Worm (Caenorhabditis elegans) whole organism, L1 larva: ENCODE data around the gene hsp-1.
A peak's percentile ranks its signal among the peaks of the same experiment; 100 is the strongest.

Experiments used
- C04F5.9 ChIP-seq: sonication (generic microtip); optimal IDR thresholded peaks from 2 replicates; lab custom pipeline; 2016; ENCODE audit warnings: missing genetic modification characterization, missing compliant biosample characterization
- C16A3.4 ChIP-seq: fragments of 150-350 bp; optimal IDR thresholded peaks from 2 replicates; lab custom pipeline; 2014; ENCODE audit warnings: missing biosample characterization, missing genetic modification characterization
- C34B4.2 ChIP-seq: sonication (generic microtip); optimal IDR thresholded peaks from 2 replicates; lab custom pipeline; 2017; ENCODE audit warnings: mild to moderate bottlenecking, missing genetic modification characterization, missing compliant biosample characterization
- alr-1 ChIP-seq: fragments of 200-800 bp; sonication (Bioruptor generic); optimal IDR thresholded peaks from 2 replicates; lab custom pipeline; 2018; ENCODE audit warnings: borderline replicate concordance, mild to moderate bottlenecking, missing genetic modification characterization, missing compliant biosample characterization
- blmp-1 ChIP-seq: fragments of 150-350 bp; optimal IDR thresholded peaks from 2 replicates; lab custom pipeline; 2014; ENCODE audit warnings: missing biosample characterization, missing genetic modification characterization
- ceh-8 ChIP-seq: fragments of 200-800 bp; sonication (Bioruptor generic); optimal IDR thresholded peaks from 2 replicates; lab custom pipeline; 2018; ENCODE audit warnings: mild to moderate bottlenecking, missing genetic modification characterization, moderate library complexity, missing compliant biosample characterization
- ceh-82 ChIP-seq, 3 experiments: fragments of 150-350 bp in 1 of 3; sonication (generic microtip) in 2 of 3; optimal IDR thresholded peaks; 2 replicates each; lab custom pipeline; 2014 to 2017; ENCODE audit warnings: missing biosample characterization in 3 of 3, missing genetic modification characterization in 3 of 3
- ceh-90 ChIP-seq: sonication (generic microtip); optimal IDR thresholded peaks from 2 replicates; lab custom pipeline; 2016; ENCODE audit warnings: missing genetic modification characterization, missing compliant biosample characterization
- ces-1 ChIP-seq: fragments of 150-350 bp; optimal IDR thresholded peaks from 2 replicates; lab custom pipeline; 2014; ENCODE audit warnings: missing biosample characterization, missing genetic modification reagents, missing genetic modification characterization
- dpl-1 ChIP-seq, 3 experiments: fragments of 150-350 bp in 2 of 3; sonication (generic microtip) in 1 of 3; optimal IDR thresholded peaks; 2 replicates each; lab custom pipeline; 2014 to 2017; ENCODE audit warnings: missing biosample characterization in 3 of 3, missing genetic modification characterization in 3 of 3, missing genetic modification reagents in 3 of 3
- dsc-1 ChIP-seq: sonication (generic microtip); optimal IDR thresholded peaks from 2 replicates; lab custom pipeline; 2016; ENCODE audit warnings: mild to moderate bottlenecking, missing genetic modification characterization, missing compliant biosample characterization
- efl-1 ChIP-seq, 4 experiments: fragments of 150-350 bp; optimal IDR thresholded peaks in 3 of 4; peaks in 1 of 4; 1 replicate in 1 of 4; 2 replicates in 3 of 4; lab custom pipeline; 2014; ENCODE audit warnings: missing biosample characterization in 2 of 4, missing genetic modification characterization in 2 of 4, missing genetic modification reagents in 2 of 4
- efl-3 ChIP-seq: fragments of 200-800 bp; sonication (Bioruptor generic); optimal IDR thresholded peaks from 2 replicates; lab custom pipeline; 2018; ENCODE audit warnings: mild to moderate bottlenecking, missing genetic modification characterization, missing compliant biosample characterization
- egl-13 ChIP-seq: sonication (generic microtip); optimal IDR thresholded peaks from 2 replicates; lab custom pipeline; 2016; ENCODE audit warnings: missing genotype, missing genetic modification reagents, missing genetic modification characterization, missing compliant biosample characterization
- egl-27 ChIP-seq, 2 experiments: fragments of 150-350 bp in 1 of 2; sonication (generic microtip); optimal IDR thresholded peaks; 3 replicates each; lab custom pipeline; 2017 to 2018; ENCODE audit warnings: missing biosample characterization in 2 of 2, missing genetic modification characterization in 2 of 2, missing genetic modification reagents in 2 of 2
- elt-3 ChIP-seq, 6 experiments: fragments of 150-350 bp in 1 of 6; sonication (generic microtip); optimal IDR thresholded peaks; 2 replicates each; lab custom pipeline; 2017 to 2018; ENCODE audit warnings: missing biosample characterization in 6 of 6, missing genetic modification characterization in 6 of 6, inconsistent platforms in 1 of 6
- ets-5 ChIP-seq: fragments of 200-800 bp; sonication (Bioruptor generic); IDR thresholded peaks from 2 replicates; pipeline ENCODE4 v1.3.6; 2022; ENCODE audit warnings: missing genetic modification characterization, missing compliant biosample characterization
- fkh-10 ChIP-seq: sonication (generic microtip); optimal IDR thresholded peaks from 2 replicates; lab custom pipeline; 2017; ENCODE audit warnings: missing biosample characterization, missing genetic modification reagents, missing genetic modification characterization
- fkh-4 ChIP-seq: sonication (generic microtip); optimal IDR thresholded peaks from 2 replicates; lab custom pipeline; 2016; ENCODE audit warnings: missing compliant biosample characterization, missing genetic modification characterization, borderline replicate concordance
- fos-1 ChIP-seq: fragments of 150-350 bp; optimal IDR thresholded peaks from 2 replicates; lab custom pipeline; 2014; ENCODE audit warnings: missing biosample characterization, missing genetic modification characterization
- hlh-17 ChIP-seq: fragments of 200-800 bp; sonication (Bioruptor generic); optimal IDR thresholded peaks from 2 replicates; lab custom pipeline; 2018; ENCODE audit warnings: missing genetic modification characterization, mild to moderate bottlenecking, missing compliant biosample characterization, moderate library complexity, borderline replicate concordance
- hlh-4 ChIP-seq: sonication (generic microtip); optimal IDR thresholded peaks from 2 replicates; lab custom pipeline; 2016; ENCODE audit warnings: mild to moderate bottlenecking, missing genetic modification characterization, missing compliant biosample characterization
- jun-1 ChIP-seq: fragments of 150-350 bp; optimal IDR thresholded peaks from 2 replicates; lab custom pipeline; 2014; ENCODE audit warnings: missing biosample characterization, missing genetic modification reagents, missing genetic modification characterization
- lin-13 ChIP-seq: fragments of 150-350 bp; optimal IDR thresholded peaks from 2 replicates; lab custom pipeline; 2014; ENCODE audit warnings: missing biosample characterization, missing genetic modification reagents, missing genetic modification characterization
- lin-14 ChIP-seq: fragments of 200-800 bp; sonication (Bioruptor generic); optimal IDR thresholded peaks from 2 replicates; lab custom pipeline; 2018; ENCODE audit warnings: mild to moderate bottlenecking, missing genetic modification characterization, moderate library complexity, missing compliant biosample characterization
- lin-35 ChIP-seq, 2 experiments: fragments of 150-350 bp; optimal IDR thresholded peaks; 2 replicates each; lab custom pipeline; 2014; ENCODE audit warnings: missing biosample characterization in 2 of 2, missing genetic modification characterization in 2 of 2, missing genetic modification reagents in 2 of 2
- lin-39 ChIP-seq: fragments of 150-350 bp; optimal IDR thresholded peaks from 2 replicates; lab custom pipeline; 2014; ENCODE audit warnings: missing biosample characterization, missing genetic modification reagents, missing genetic modification characterization
- lir-3 ChIP-seq: sonication (generic microtip); optimal IDR thresholded peaks from 2 replicates; lab custom pipeline; 2016; ENCODE audit warnings: mild to moderate bottlenecking, missing genetic modification characterization, moderate library complexity, missing compliant biosample characterization; ENCODE audit not compliant: poor library complexity
- mab-9 ChIP-seq: fragments of 200-800 bp; sonication (Bioruptor generic); IDR thresholded peaks from 2 replicates; pipeline ENCODE4 v1.3.6; 2022; ENCODE audit warnings: missing genetic modification reagents, missing genetic modification characterization, missing compliant biosample characterization
- mdl-1 ChIP-seq, 2 experiments: fragments of 150-350 bp; optimal IDR thresholded peaks; 2 replicates each; lab custom pipeline; 2014 to 2017; ENCODE audit warnings: missing biosample characterization in 2 of 2, missing genetic modification characterization in 2 of 2, inconsistent platforms in 1 of 2
- mep-1 ChIP-seq: fragments of 150-350 bp; optimal IDR thresholded peaks from 2 replicates; lab custom pipeline; 2014; ENCODE audit warnings: missing biosample characterization, missing genetic modification characterization
- nhr-11 ChIP-seq: fragments of 150-350 bp; optimal IDR thresholded peaks from 2 replicates; lab custom pipeline; 2014; ENCODE audit warnings: missing biosample characterization, missing genetic modification characterization
- nhr-19 ChIP-seq: fragments of 200-800 bp; sonication (Bioruptor generic); conservative IDR thresholded peaks from 2 replicates; pipeline ENCODE4 v1.3.6; 2022; ENCODE audit warnings: missing genetic modification characterization, missing compliant biosample characterization
- nhr-20 ChIP-seq: sonication (generic microtip); optimal IDR thresholded peaks from 2 replicates; lab custom pipeline; 2016; ENCODE audit warnings: mild to moderate bottlenecking, missing genetic modification characterization, missing compliant biosample characterization
- nhr-28 ChIP-seq: fragments of 150-350 bp; optimal IDR thresholded peaks from 2 replicates; lab custom pipeline; 2014; ENCODE audit warnings: missing biosample characterization, missing genetic modification characterization
- nhr-47 ChIP-seq: sonication (generic microtip); optimal IDR thresholded peaks from 2 replicates; lab custom pipeline; 2016; ENCODE audit warnings: mild to moderate bottlenecking, missing genetic modification characterization, moderate library complexity, missing compliant biosample characterization
- nhr-77 ChIP-seq: fragments of 150-350 bp; optimal IDR thresholded peaks from 2 replicates; lab custom pipeline; 2014; ENCODE audit warnings: missing biosample characterization, missing genetic modification characterization
- nhr-90 ChIP-seq: sonication (generic microtip); optimal IDR thresholded peaks from 2 replicates; lab custom pipeline; 2016; ENCODE audit warnings: mild to moderate bottlenecking, missing genetic modification characterization, missing compliant biosample characterization; ENCODE audit not compliant: poor library complexity
- rnt-1 ChIP-seq: sonication (generic microtip); optimal IDR thresholded peaks from 2 replicates; lab custom pipeline; 2016; ENCODE audit warnings: mild to moderate bottlenecking, missing genetic modification characterization, moderate library complexity, missing compliant biosample characterization
- skn-1 ChIP-seq: fragments of 150-350 bp; optimal IDR thresholded peaks from 2 replicates; lab custom pipeline; 2014; ENCODE audit warnings: missing biosample characterization, missing genetic modification characterization
- snu-23 ChIP-seq: sonication (generic microtip); optimal IDR thresholded peaks from 2 replicates; lab custom pipeline; 2016; ENCODE audit warnings: missing genetic modification characterization, missing compliant biosample characterization
- sox-4 ChIP-seq: sonication (generic microtip); optimal IDR thresholded peaks from 2 replicates; lab custom pipeline; 2016; ENCODE audit warnings: missing genetic modification characterization, missing compliant biosample characterization
- sup-37 ChIP-seq: fragments of 200-800 bp; sonication (Bioruptor generic); optimal IDR thresholded peaks from 2 replicates; lab custom pipeline; 2018; ENCODE audit warnings: mild to moderate bottlenecking, missing genetic modification characterization, missing compliant biosample characterization
- unc-62 ChIP-seq: fragments of 150-350 bp; optimal IDR thresholded peaks from 2 replicates; lab custom pipeline; 2014; ENCODE audit warnings: missing biosample characterization, missing genetic modification reagents, missing genetic modification characterization
- unc-98 ChIP-seq: fragments of 200-800 bp; sonication (Bioruptor generic); IDR thresholded peaks from 2 replicates; pipeline ENCODE4 v1.3.6; 2022; ENCODE audit warnings: missing genetic modification characterization, missing compliant biosample characterization
- vab-15 ChIP-seq: sonication (generic microtip); optimal IDR thresholded peaks from 2 replicates; lab custom pipeline; 2017; ENCODE audit warnings: missing genotype, mild to moderate bottlenecking, missing genetic modification characterization, missing compliant biosample characterization
- xbp-1 ChIP-seq: sonication (generic microtip); optimal IDR thresholded peaks from 2 replicates; lab custom pipeline; 2016; ENCODE audit warnings: missing genetic modification characterization, missing compliant biosample characterization
- zag-1 ChIP-seq: fragments of 150-350 bp; optimal IDR thresholded peaks from 2 replicates; lab custom pipeline; 2014; ENCODE audit warnings: missing biosample characterization, missing genetic modification characterization
- zip-4 ChIP-seq: fragments of 200-800 bp; sonication (Bioruptor generic); optimal IDR thresholded peaks from 2 replicates; lab custom pipeline; 2018; ENCODE audit warnings: mild to moderate bottlenecking, missing genetic modification characterization, moderate library complexity, missing compliant biosample characterization
- ztf-11 ChIP-seq, 2 experiments: sonication (generic microtip); optimal IDR thresholded peaks; 2 replicates each; lab custom pipeline; 2016 to 2017; ENCODE audit warnings: missing genetic modification characterization in 2 of 2, missing biosample characterization in 1 of 2, missing compliant biosample characterization in 1 of 2

hsp-1 gene

DNA sequence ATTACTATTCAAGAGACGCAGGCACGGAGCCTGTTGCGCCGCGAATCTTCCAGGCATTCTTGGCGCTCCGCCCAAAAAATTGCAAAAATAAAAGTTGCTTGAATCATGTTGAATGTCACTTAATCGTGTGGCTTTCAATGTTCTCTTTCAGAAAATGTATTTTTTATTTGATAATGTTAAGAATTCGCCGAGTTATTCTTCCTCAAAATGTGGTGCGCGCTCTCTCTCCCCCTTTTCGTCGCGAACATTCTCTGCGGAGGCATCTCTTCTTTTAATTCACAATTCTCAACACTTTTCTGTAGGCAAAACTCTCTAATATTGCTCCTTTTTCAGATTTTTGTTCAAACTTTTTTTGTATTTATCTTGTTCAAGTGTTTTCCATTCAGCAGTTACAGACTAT is 396 bp upstream of the hsp-1 start:
- TF ChIP-seq ceh-8 = peak; percentile 96
- TF ChIP-seq sox-4 (tag; lab: Kevin White, UChicago) = peak; percentile 93
- TF ChIP-seq nhr-19 (GFP tag; lab: Robert Waterston, UW) = peak; percentile 96
- peak; percentile 97 for TF ChIP-seq sup-37 (GFP tag; lab: Kevin White, UChicago)
- TF ChIP-seq hlh-17 (GFP tag; lab: Kevin White, UChicago) = peak; percentile 23
- TF ChIP-seq vab-15 = peak; percentile 94
- TF ChIP-seq dpl-1 (GFP tag; optimal IDR thresholded peaks at IDR 0.05; lab: Kevin White, UChicago) = peak; percentile 74 to 80 (median 77)
- TF ChIP-seq C34B4.2 = peak; percentile 68
- TF ChIP-seq nhr-47 = peak; percentile 99
- TF ChIP-seq hlh-4 (tag; lab: Kevin White, UChicago) = peak; percentile 72
- peak; percentile 95 for TF ChIP-seq zip-4 (GFP tag; lab: Kevin White, UChicago)
- peak; percentile 56 for TF ChIP-seq nhr-28
- peak; percentile 69 for TF ChIP-seq ceh-90 (tag; lab: Kevin White, UChicago)
- TF ChIP-seq zag-1 (tag; lab: Kevin White, UChicago) = peak; percentile 91
- peak; percentile 83 to 90 for TF ChIP-seq lin-35 (GFP tag; optimal IDR thresholded peaks at IDR 0.05; lab: Kevin White, UChicago)
- peak; percentile 69 for TF ChIP-seq efl-3
- peak; percentile 37 for TF ChIP-seq unc-62 (GFP tag; lab: Kevin White, UChicago)
- TF ChIP-seq unc-98 (GFP tag; lab: Robert Waterston, UW) = peak; percentile 86
- TF ChIP-seq jun-1 (tag; lab: Kevin White, UChicago) = peak; percentile 96
- peak; percentile 6 to 74 for TF ChIP-seq mdl-1 (tag; optimal IDR thresholded peaks at IDR 0.05; lab: Kevin White, UChicago)
- peak; percentile 98 for TF ChIP-seq xbp-1 (tag; lab: Kevin White, UChicago)
- TF ChIP-seq C04F5.9 = peak; percentile 91
- peak; percentile 99 for TF ChIP-seq egl-13 (tag; lab: Kevin White, UChicago)
- TF ChIP-seq lir-3 (tag; lab: Kevin White, UChicago) = peak; percentile 80
- peak; percentile 33 for TF ChIP-seq ces-1 (GFP tag; lab: Kevin White, UChicago)
- peak; percentile 98 for TF ChIP-seq nhr-90
- TF ChIP-seq fos-1 (tag; lab: Kevin White, UChicago) = peak; percentile 94
- peak; percentile 86 for TF ChIP-seq fkh-4 (tag; lab: Kevin White, UChicago)
- no peak for TF ChIP-seq alr-1 (tag; lab: Kevin White, UChicago)
- TF ChIP-seq lin-39 (tag; lab: Kevin White, UChicago) = peak; percentile 91
- peak; percentile 87 for TF ChIP-seq skn-1 (tag; lab: Kevin White, UChicago)
- TF ChIP-seq nhr-11 (tag; lab: Kevin White, UChicago) = peak; percentile 96
- peak; percentile 71 to 88 for TF ChIP-seq egl-27 (tag; optimal IDR thresholded peaks at IDR 0.05; lab: Kevin White, UChicago)
- TF ChIP-seq rnt-1 (tag; lab: Kevin White, UChicago) = peak; percentile 82
- TF ChIP-seq nhr-20 (tag; lab: Kevin White, UChicago) = peak; percentile 99
- TF ChIP-seq efl-1 (optimal IDR thresholded peaks at IDR 0.05; lab: Kevin White, UChicago) = peak; percentile 86 to 89
- TF ChIP-seq efl-1 (GFP tag; optimal IDR thresholded peaks at IDR 0.05 in 1 of 2; lab: Kevin White, UChicago) = peak; percentile 72 to 98
- TF ChIP-seq ztf-11 (tag; optimal IDR thresholded peaks at IDR 0.05; lab: Kevin White, UChicago) = peak; percentile 59 to 96
- peak; percentile 99 for TF ChIP-seq fkh-10
- peak; percentile 96 for TF ChIP-seq C16A3.4 (tag; lab: Kevin White, UChicago)
- TF ChIP-seq dsc-1 (tag; lab: Kevin White, UChicago) = peak; percentile 99
- TF ChIP-seq nhr-77 (tag; lab: Kevin White, UChicago) = peak; percentile 98
- TF ChIP-seq lin-14 (GFP tag; lab: Kevin White, UChicago) = peak; percentile 100
- peak; percentile 99 for TF ChIP-seq snu-23 (GFP tag; lab: Kevin White, UChicago)
- no peak for TF ChIP-seq ets-5 (GFP tag; lab: Robert Waterston, UW)
- TF ChIP-seq elt-3 (tag; optimal IDR thresholded peaks at IDR 0.05; lab: Kevin White, UChicago) = peak; percentile 31 to 96 (median 66)
- TF ChIP-seq blmp-1 (tag; lab: Kevin White, UChicago) = peak; percentile 80
- peak; percentile 95 for TF ChIP-seq mep-1
- TF ChIP-seq ceh-82 (tag; optimal IDR thresholded peaks at IDR 0.05; lab: Kevin White, UChicago) = peak; percentile 94 to 97 (median 95)
- peak; percentile 94 for TF ChIP-seq mab-9
- TF ChIP-seq lin-13 (GFP tag; lab: Kevin White, UChicago) = peak; percentile 92
